Fruit fly (Drosophila melanogaster): Measurements from ENCODE around the gene eIF4EHP.

The eIF4EHP gene

DNA sequence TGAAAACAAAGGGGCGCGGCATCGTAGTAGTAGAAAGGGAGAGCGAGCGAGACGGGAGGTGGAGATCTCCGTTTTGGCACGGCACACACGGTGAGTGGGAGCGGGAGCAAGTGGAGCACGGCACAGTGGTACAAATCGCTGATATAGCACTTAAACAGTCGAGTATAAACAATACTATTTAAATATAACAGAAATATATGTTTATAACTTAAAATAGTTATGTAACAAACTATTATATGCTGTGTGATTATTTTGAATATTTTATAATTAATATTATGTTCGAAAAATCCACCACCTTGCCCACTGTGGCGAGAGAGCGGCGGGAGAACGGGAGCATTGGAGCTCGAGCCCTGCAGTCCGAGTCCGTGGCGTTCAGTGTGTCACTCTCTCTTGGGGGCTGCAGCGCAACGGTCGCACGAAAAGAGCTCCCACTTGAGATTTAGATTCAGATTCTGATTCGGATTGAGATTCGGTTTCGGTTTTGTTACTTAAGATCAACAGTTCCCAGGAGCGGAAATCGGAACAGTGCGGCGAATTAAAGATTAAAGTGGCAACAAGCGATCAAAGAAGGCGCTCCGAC, 32.3 kb upstream of the eIF4EHP start, which contains the start of gene Kal1 (continued):
- TF ChIP-seq CG9797 (GFP tag; optimal IDR thresholded peaks at IDR 0.05) (peak; percentile 46), ken (GFP tag; IDR thresholded peaks at IDR 0.05) (peak; percentile 90), CG14965 (GFP tag; optimal IDR thresholded peaks at IDR 0.05; ENCODE audit: borderline replicate concordance) (no peak), lilli (GFP tag; optimal IDR thresholded peaks at IDR 0.05) (peak; percentile 52), gcm (GFP tag; optimal IDR thresholded peaks at IDR 0.05) (peak; percentile 95), Ets65A (GFP tag) (peak; percentile 85), CG11247 (GFP tag; IDR thresholded peaks at IDR 0.05) (peak; percentile 78), D (optimal IDR thresholded peaks at IDR 0.05) (no peak), D (GFP tag; optimal IDR thresholded peaks at IDR 0.05) (peak; percentile 97), pnt (GFP tag; optimal IDR thresholded peaks at IDR 0.05) (no peak), CG9215 (GFP tag; IDR thresholded peaks at IDR 0.05) (peak; percentile 59), z (GFP tag; IDR thresholded peaks at IDR 0.05) (peak; percentile 60; the same call in 2 of the 3 replicates), scrt (GFP tag; optimal IDR thresholded peaks at IDR 0.05) (peak; percentile 82), otp (GFP tag; IDR thresholded peaks at IDR 0.05) (peak; percentile 94), Doc2 (GFP tag; IDR thresholded peaks at IDR 0.05) (peak; percentile 65; the same call in 1 of the 2 replicates), ttk (GFP tag; IDR thresholded peaks at IDR 0.05) (peak; percentile 90), CG1233 (GFP tag; optimal IDR thresholded peaks at IDR 0.05) (peak; percentile 83), eve (GFP tag; optimal IDR thresholded peaks at IDR 0.05) (no peak), vnd (GFP tag; IDR thresholded peaks at IDR 0.05; ENCODE audit: partially characterized antibody) (peak; percentile 47; the same call in 2 of the 3 replicates), Eip74EF (GFP tag; optimal IDR thresholded peaks at IDR 0.05) (peak in 1 of 2 experiments; percentile 95), H15 (GFP tag; IDR thresholded peaks at IDR 0.05) (peak; percentile 90), Drgx (GFP tag; IDR thresholded peaks at IDR 0.05) (peak; percentile 99), sens-2 (GFP tag; IDR thresholded peaks at IDR 0.05) (peak; percentile 91), odd (GFP tag; optimal IDR thresholded peaks at IDR 0.05) (peak; percentile 94), CG10979 (tag; optimal IDR thresholded peaks at IDR 0.05) (peak; percentile 97), org-1 (GFP tag; optimal IDR thresholded peaks at IDR 0.05) (peak; percentile 90), esg (GFP tag; conservative IDR thresholded peaks at IDR 0.05) (peak; percentile 86), CG12155 (GFP tag; optimal IDR thresholded peaks at IDR 0.05) (peak; percentile 73), CG34376 (GFP tag; optimal IDR thresholded peaks at IDR 0.05) (peak; percentile 6), Optix (GFP tag; IDR thresholded peaks at IDR 0.05) (peak; percentile 90), tup (GFP tag; optimal IDR thresholded peaks at IDR 0.05) (peak; percentile 56), Kr (GFP tag; optimal IDR thresholded peaks at IDR 0.05) (no peak), Lpt (GFP tag; optimal IDR thresholded peaks at IDR 0.05) (no peak), insv (GFP tag; optimal IDR thresholded peaks at IDR 0.05) (peak in 1 of 2 experiments; percentile 7), Trl (optimal IDR thresholded peaks at IDR 0.05) (peak in 1 of 2 experiments; percentile 44), Trl (GFP tag; optimal IDR thresholded peaks at IDR 0.05) (no peak), CG4730 (GFP tag; IDR thresholded peaks at IDR 0.05) (peak; percentile 84), fd64A (GFP tag; optimal IDR thresholded peaks at IDR 0.05) (peak; percentile 90), maf-S (GFP tag; optimal IDR thresholded peaks at IDR 0.05) (no peak), CG17829 (tag; optimal IDR thresholded peaks at IDR 0.05) (peak; percentile 95), CG17328 (GFP tag; IDR thresholded peaks at IDR 0.05) (peak; percentile 95), CG18599 (GFP tag; optimal IDR thresholded peaks at IDR 0.05) (peak; percentile 92), Neu2 (GFP tag; optimal IDR thresholded peaks at IDR 0.05; ENCODE audit: borderline replicate concordance) (no peak), sima (GFP tag; optimal IDR thresholded peaks at IDR 0.05) (no peak), Atf6 (GFP tag; IDR thresholded peaks at IDR 0.05) (peak; percentile 89), CTCF (GFP tag; optimal IDR thresholded peaks at IDR 0.05) (peak; percentile 67), CG30431 (GFP tag; optimal IDR thresholded peaks at IDR 0.05) (peak; percentile 81), dysf (GFP tag; IDR thresholded peaks at IDR 0.05) (peak; percentile 92), peb (GFP tag; IDR thresholded peaks at IDR 0.05) (peak; percentile 87), unc-4 (GFP tag; IDR thresholded peaks at IDR 0.05; ENCODE audit: partially characterized antibody) (no peak), Spps (tag; optimal IDR thresholded peaks at IDR 0.05) (peak; percentile 94), CG1602 (GFP tag; optimal IDR thresholded peaks at IDR 0.05) (peak; percentile 84)
